5 worm cellular contexts compared by ENCODE assay signal in the genomic region with DNA sequence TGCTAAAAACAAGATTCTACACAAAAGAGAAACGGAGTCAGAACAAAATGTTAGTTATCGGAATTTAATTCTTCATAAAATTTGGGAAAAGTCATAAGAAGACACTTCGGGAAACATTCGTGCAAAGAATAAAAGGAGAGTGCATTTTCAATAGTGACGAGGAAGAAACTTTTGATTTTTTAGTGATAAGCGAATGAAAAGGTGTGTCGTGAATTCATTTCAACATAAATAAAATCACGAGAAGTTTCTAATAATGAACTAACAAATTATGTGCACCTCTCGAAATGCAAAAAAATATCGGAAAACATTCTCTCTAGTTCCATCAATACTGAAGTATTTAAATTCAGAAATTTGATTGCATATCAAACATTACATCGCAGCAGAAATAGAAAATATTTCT.
A peak's percentile ranks its signal among the peaks of the same experiment; 100 is the strongest.
TF ChIP-seq lines count a peak whose summit lies in the region.

No protein-coding gene starts in this region.

TF ChIP-seq in whole organism, L1 larva, 84 proteins besides CTCF, POLR2A, EP300 and RAD21:
- TF ChIP-seq efl-1 (optimal IDR thresholded peaks at IDR 0.05; lab: Kevin White, UChicago) (no peak), efl-1 (GFP tag; optimal IDR thresholded peaks at IDR 0.05 in 1 of 2; lab: Kevin White, UChicago) (peak in 1 of 2 experiments; percentile 45), elt-2 (tag; optimal IDR thresholded peaks at IDR 0.05; lab: Kevin White, UChicago) (peak; percentile 29), mab-9 (GFP tag; IDR thresholded peaks at IDR 0.05; lab: Robert Waterston, UW) (no peak)

TF ChIP-seq in whole organism, L2 larva, 48 proteins besides CTCF, POLR2A, EP300 and RAD21:
- TF ChIP-seq nhr-129 (tag; optimal IDR thresholded peaks at IDR 0.05; lab: Kevin White, UChicago) (no peak), nhr-12 (tag; optimal IDR thresholded peaks at IDR 0.05; lab: Kevin White, UChicago) (no peak), unc-62 (GFP tag; optimal IDR thresholded peaks at IDR 0.05; lab: Kevin White, UChicago) (no peak), crh-2 (tag; optimal IDR thresholded peaks at IDR 0.05; lab: Kevin White, UChicago) (peak; percentile 0), mbf-1 (tag; optimal IDR thresholded peaks at IDR 0.05; lab: Kevin White, UChicago) (no peak), fos-1 (tag; optimal IDR thresholded peaks at IDR 0.05; lab: Kevin White, UChicago) (peak; percentile 56), nhr-23 (tag; optimal IDR thresholded peaks at IDR 0.05; lab: Kevin White, UChicago) (no peak), gmeb-1 (tag; optimal IDR thresholded peaks at IDR 0.05; lab: Kevin White, UChicago) (peak; percentile 20), nhr-11 (tag; optimal IDR thresholded peaks at IDR 0.05; lab: Kevin White, UChicago) (no peak), ztf-11 (tag; optimal IDR thresholded peaks at IDR 0.05; lab: Kevin White, UChicago) (no peak), skn-1 (tag; optimal IDR thresholded peaks at IDR 0.05; lab: Kevin White, UChicago) (peak; percentile 40), sma-9 (GFP tag; optimal IDR thresholded peaks at IDR 0.05; lab: Kevin White, UChicago) (no peak), sma-9 (tag; optimal IDR thresholded peaks at IDR 0.05; lab: Kevin White, UChicago) (no peak)
TF ChIP-seq in whole organism, L2 larva: peak in this region for 4.

TF ChIP-seq in whole organism, L3 larva, 47 proteins besides CTCF, POLR2A, EP300 and RAD21:
- TF ChIP-seq elt-2 (tag; optimal IDR thresholded peaks at IDR 0.05; lab: Kevin White, UChicago) (peak; percentile 68), nhr-237 (tag; optimal IDR thresholded peaks at IDR 0.05; lab: Kevin White, UChicago) (no peak), pha-4 (tag; optimal IDR thresholded peaks at IDR 0.05; lab: Kevin White, UChicago) (peak; percentile 57), pqm-1 (tag; optimal IDR thresholded peaks at IDR 0.05; lab: Kevin White, UChicago) (peak; percentile 75)
TF ChIP-seq in whole organism, L3 larva: peak in this region for 3.

TF ChIP-seq in whole organism, L4 larva, 104 proteins besides CTCF, POLR2A, EP300 and RAD21:
- TF ChIP-seq mep-1 (tag; optimal IDR thresholded peaks at IDR 0.05; lab: Kevin White, UChicago) (no peak), pqm-1 (tag; optimal IDR thresholded peaks at IDR 0.05; lab: Kevin White, UChicago) (peak; percentile 60), nhr-25 (tag; optimal IDR thresholded peaks at IDR 0.05; lab: Kevin White, UChicago; ENCODE audit: borderline replicate concordance, insufficient read depth) (no peak), skn-1 (tag; optimal IDR thresholded peaks at IDR 0.05; lab: Kevin White, UChicago) (no peak), arid-1 (GFP tag; conservative IDR thresholded peaks at IDR 0.05; lab: Robert Waterston, UW) (no peak), snpc-1.2 (GFP tag; IDR thresholded peaks at IDR 0.05; lab: Robert Waterston, UW) (no peak), spr-1 (tag; optimal IDR thresholded peaks at IDR 0.05; lab: Kevin White, UChicago) (no peak), dmd-6 (GFP tag; IDR thresholded peaks at IDR 0.05; lab: Robert Waterston, UW) (peak; percentile 51), Y5F2A.4 (GFP tag; optimal IDR thresholded peaks at IDR 0.05; lab: Kevin White, UChicago) (no peak), ceh-32 (tag; optimal IDR thresholded peaks at IDR 0.05; lab: Kevin White, UChicago; ENCODE audit: poor library complexity) (no peak), pha-4 (GFP tag; IDR thresholded peaks at IDR 0.05; lab: Robert Waterston, UW) (no peak), pha-4 (tag; optimal IDR thresholded peaks at IDR 0.05; lab: Kevin White, UChicago) (no peak), daf-16 (GFP tag; optimal IDR thresholded peaks at IDR 0.05; lab: Kevin White, UChicago) (no peak), daf-16 (tag; optimal IDR thresholded peaks at IDR 0.05; lab: Kevin White, UChicago) (peak; percentile 73), ces-1 (GFP tag; optimal IDR thresholded peaks at IDR 0.05; lab: Kevin White, UChicago) (no peak), mxl-3 (GFP tag; optimal IDR thresholded peaks at IDR 0.05; lab: Kevin White, UChicago) (no peak), nhr-77 (tag; optimal IDR thresholded peaks at IDR 0.05; lab: Kevin White, UChicago) (peak; percentile 41), dve-1 (tag; optimal IDR thresholded peaks at IDR 0.05; lab: Kevin White, UChicago; ENCODE audit: insufficient read depth) (peak; percentile 26), duxl-1 (tag; optimal IDR thresholded peaks at IDR 0.05; lab: Kevin White, UChicago; ENCODE audit: poor library complexity) (no peak), nhr-28 (tag; optimal IDR thresholded peaks at IDR 0.05; lab: Kevin White, UChicago) (peak; percentile 67)
TF ChIP-seq in whole organism, L4 larva: peak in this region for 6.

TF ChIP-seq in whole organism, young adult, 124 proteins besides CTCF, POLR2A, EP300 and RAD21:
- TF ChIP-seq him-1 (tag; optimal IDR thresholded peaks at IDR 0.05; lab: Kevin White, UChicago): no peak
- peak; percentile 37 for TF ChIP-seq F23B12.7 (tag; optimal IDR thresholded peaks at IDR 0.05; lab: Kevin White, UChicago; ENCODE audit: insufficient read depth)
- no peak for TF ChIP-seq ama-1 (optimal IDR thresholded peaks at IDR 0.05; lab: Kevin White, UChicago)
- TF ChIP-seq ama-1 (GFP tag; optimal IDR thresholded peaks at IDR 0.05; lab: Kevin White, UChicago): no peak
- no peak for TF ChIP-seq lsy-27 (tag; optimal IDR thresholded peaks at IDR 0.05; lab: Kevin White, UChicago; ENCODE audit: borderline replicate concordance, insufficient read depth)
- TF ChIP-seq hmg-1.2 (GFP tag; IDR thresholded peaks at IDR 0.05; lab: Robert Waterston, UW): no peak
- TF ChIP-seq repo-1 (tag; optimal IDR thresholded peaks at IDR 0.05; lab: Kevin White, UChicago): no peak
- no peak for TF ChIP-seq ceh-58 (GFP tag; IDR thresholded peaks at IDR 0.05; lab: Robert Waterston, UW)
- TF ChIP-seq unc-130 (GFP tag; optimal IDR thresholded peaks at IDR 0.05; lab: Kevin White, UChicago): no peak
- TF ChIP-seq sdz-38 (tag; optimal IDR thresholded peaks at IDR 0.05; lab: Kevin White, UChicago): no peak
- TF ChIP-seq nhr-80 (tag; optimal IDR thresholded peaks at IDR 0.05; lab: Kevin White, UChicago): peak; percentile 75
